Fruit fly (Drosophila melanogaster) whole organism, embryonic: ENCODE measurements around the gene CG42404.
A peak's percentile ranks its signal among the peaks of the same experiment; 100 is the strongest.

Experiments
- Adf1 ChIP-seq: fragments of 200-800 bp; sonication (Bioruptor generic); IDR thresholded peaks from 2 replicates; pipeline ENCODE4 v1.3.6; 2022; ENCODE audit warnings: missing biosample characterization, missing genetic modification characterization
- Antp ChIP-seq: fragments of 200-800 bp; sonication (Bioruptor generic); optimal IDR thresholded peaks from 3 replicates; lab custom pipeline; 2016; ENCODE audit warnings: missing biosample characterization, missing genetic modification characterization
- Atf3 ChIP-seq: fragments of 200-800 bp; sonication (Bioruptor generic); optimal IDR thresholded peaks from 3 replicates; lab custom pipeline; 2016; ENCODE audit warnings: missing biosample characterization, missing genetic modification characterization
- CG10366 ChIP-seq: fragments of 200-800 bp; sonication (Bioruptor generic); IDR thresholded peaks from 2 replicates; pipeline ENCODE4 v1.3.6; 2022; ENCODE audit warnings: missing biosample characterization, missing genetic modification characterization
- CG10543 ChIP-seq: fragments of 200-800 bp; sonication (Bioruptor generic); optimal IDR thresholded peaks from 3 replicates; lab custom pipeline; 2017; ENCODE audit warnings: missing biosample characterization, mild to moderate bottlenecking, missing genetic modification characterization, moderate library complexity
- CG14710 ChIP-seq: fragments of 200-800 bp; sonication (Bioruptor generic); optimal IDR thresholded peaks from 3 replicates; lab custom pipeline; 2019; ENCODE audit warnings: missing biosample characterization, mild to moderate bottlenecking, missing genetic modification characterization, moderate library complexity
- CG14860 ChIP-seq: fragments of 200-800 bp; sonication (Bioruptor generic); IDR thresholded peaks from 3 replicates; pipeline ENCODE4 v1.3.6; 2022; ENCODE audit warnings: missing biosample characterization, missing genetic modification characterization; ENCODE audit not compliant: partially characterized antibody
- CG17328 ChIP-seq: fragments of 200-800 bp; sonication (Bioruptor generic); IDR thresholded peaks from 2 replicates; pipeline ENCODE4 v1.3.6; 2022; ENCODE audit warnings: missing biosample characterization, missing genetic modification characterization
- CG17802 ChIP-seq: fragments of 200-800 bp; sonication (Bioruptor generic); optimal IDR thresholded peaks from 2 replicates; lab custom pipeline; 2018; ENCODE audit warnings: missing biosample characterization, mild to moderate bottlenecking, missing genetic modification characterization, moderate library complexity
- CG17912 ChIP-seq: fragments of 200-800 bp; sonication (Bioruptor generic); optimal IDR thresholded peaks from 2 replicates; lab custom pipeline; 2018; ENCODE audit warnings: missing biosample characterization, mild to moderate bottlenecking, missing genetic modification characterization
- CG2875 ChIP-seq: fragments of 200-800 bp; sonication (Bioruptor generic); optimal IDR thresholded peaks from 2 replicates; lab custom pipeline; 2017; ENCODE audit warnings: missing biosample characterization, mild to moderate bottlenecking, missing genetic modification characterization, missing genetic modification reagents
- CG30020 ChIP-seq: fragments of 200-800 bp; optimal IDR thresholded peaks from 2 replicates; lab custom pipeline; 2019; ENCODE audit warnings: missing biosample characterization, mild to moderate bottlenecking, missing genetic modification characterization, moderate library complexity
- CG34422 ChIP-seq: fragments of 200-800 bp; sonication (Bioruptor generic); IDR thresholded peaks from 3 replicates; pipeline ENCODE4 v1.3.6; 2022; ENCODE audit warnings: missing biosample characterization, missing genetic modification characterization
- CG4282 ChIP-seq: fragments of 200-800 bp; sonication (Bioruptor generic); optimal IDR thresholded peaks from 2 replicates; lab custom pipeline; 2016; ENCODE audit warnings: missing biosample characterization, missing genetic modification characterization
- CG4617 ChIP-seq: fragments of 200-800 bp; sonication (Bioruptor generic); optimal IDR thresholded peaks from 3 replicates; lab custom pipeline; 2016; ENCODE audit warnings: missing biosample characterization, missing genetic modification characterization, borderline replicate concordance
- CG5180 ChIP-seq: fragments of 200-800 bp; sonication (Bioruptor generic); optimal IDR thresholded peaks from 3 replicates; lab custom pipeline; 2017; ENCODE audit warnings: missing biosample characterization, missing genetic modification characterization, mild to moderate bottlenecking, moderate library complexity, missing genetic modification reagents
- CG6813 ChIP-seq: fragments of 200-800 bp; sonication (Bioruptor generic); optimal IDR thresholded peaks from 2 replicates; lab custom pipeline; 2017; ENCODE audit warnings: missing biosample characterization, missing genetic modification characterization, mild to moderate bottlenecking, moderate library complexity, missing genetic modification reagents
- CG7963 ChIP-seq: fragments of 200-800 bp; sonication (Bioruptor generic); IDR thresholded peaks from 3 replicates; pipeline ENCODE4 v1.3.6; 2022; ENCODE audit warnings: missing biosample characterization, missing genetic modification characterization; ENCODE audit not compliant: partially characterized antibody
- CG9797 ChIP-seq: fragments of 200-800 bp; sonication (Bioruptor generic); optimal IDR thresholded peaks from 3 replicates; lab custom pipeline; 2018; ENCODE audit warnings: missing biosample characterization, mild to moderate bottlenecking, missing genetic modification characterization
- CHES-1-like ChIP-seq: fragments of 200-800 bp; sonication (Bioruptor generic); optimal IDR thresholded peaks from 2 replicates; lab custom pipeline; 2016; ENCODE audit warnings: missing biosample characterization, missing genetic modification characterization
- D19B ChIP-seq: fragments of 200-800 bp; sonication (Bioruptor generic); optimal IDR thresholded peaks from 2 replicates; lab custom pipeline; 2017; ENCODE audit warnings: missing biosample characterization, mild to moderate bottlenecking, missing genetic modification characterization
- Dip3 ChIP-seq: fragments of 200-800 bp; sonication (Bioruptor generic); optimal IDR thresholded peaks from 3 replicates; lab custom pipeline; 2016; ENCODE audit warnings: missing biosample characterization, missing genetic modification characterization
- Dp ChIP-seq: fragments of 200-800 bp; sonication (Bioruptor generic); optimal IDR thresholded peaks from 2 replicates; lab custom pipeline; 2018; ENCODE audit warnings: missing biosample characterization, mild to moderate bottlenecking, missing genetic modification characterization, moderate library complexity
- GATAe ChIP-seq: fragments of 200-800 bp; sonication (Bioruptor generic); conservative IDR thresholded peaks from 2 replicates; pipeline ENCODE4 v1.3.6; 2022; ENCODE audit warnings: missing biosample characterization, missing genetic modification characterization
- Hr51 ChIP-seq, 2 experiments: fragments of 200-800 bp; sonication (Bioruptor generic); optimal IDR thresholded peaks; 2 replicates in 1 of 2; 3 replicates in 1 of 2; lab custom pipeline; 2016 to 2018; ENCODE audit warnings: missing biosample characterization in 2 of 2, missing genetic modification characterization in 2 of 2, mild to moderate bottlenecking in 1 of 2, moderate library complexity in 1 of 2
- Mrtf ChIP-seq: fragments of 200-800 bp; sonication (Bioruptor generic); IDR thresholded peaks from 3 replicates; pipeline ENCODE4 v1.3.6; 2022; ENCODE audit warnings: missing biosample characterization, missing genetic modification characterization
- NC2α ChIP-seq: fragments of 200-800 bp; sonication (Bioruptor generic); optimal IDR thresholded peaks from 2 replicates; lab custom pipeline; 2016; ENCODE audit warnings: missing biosample characterization, missing genetic modification characterization
- NFAT ChIP-seq: fragments of 200-800 bp; sonication (Bioruptor generic); IDR thresholded peaks from 2 replicates; pipeline ENCODE4 v1.3.6; 2022; ENCODE audit warnings: missing biosample characterization, missing genetic modification characterization
- Sin3A ChIP-seq: fragments of >200 bp; optimal IDR thresholded peaks from 2 replicates; lab custom pipeline; 2018
- Sry-δ ChIP-seq: fragments of 200-800 bp; sonication (Bioruptor generic); optimal IDR thresholded peaks from 2 replicates; lab custom pipeline; 2016; ENCODE audit warnings: missing biosample characterization, missing genetic modification characterization
- amos ChIP-seq: fragments of 200-800 bp; sonication (Bioruptor generic); IDR thresholded peaks from 2 replicates; pipeline ENCODE4 v1.3.6; 2022; ENCODE audit warnings: missing biosample characterization, missing genetic modification characterization; ENCODE audit not compliant: partially characterized antibody
- ara ChIP-seq: fragments of 200-800 bp; sonication (Bioruptor generic); IDR thresholded peaks from 2 replicates; pipeline ENCODE4 v1.3.6; 2022; ENCODE audit warnings: missing biosample characterization, missing genetic modification characterization
- ash1 ChIP-seq: fragments of 200-800 bp; sonication (Bioruptor generic); optimal IDR thresholded peaks from 2 replicates; lab custom pipeline; 2018; ENCODE audit warnings: missing biosample characterization, mild to moderate bottlenecking, missing genetic modification characterization
- bab2 ChIP-seq: fragments of 200-800 bp; sonication (Bioruptor generic); optimal IDR thresholded peaks from 2 replicates; lab custom pipeline; 2016; ENCODE audit warnings: missing biosample characterization, missing genetic modification characterization
- bbx ChIP-seq: fragments of 200-800 bp; sonication (Bioruptor generic); IDR thresholded peaks from 2 replicates; pipeline ENCODE4 v1.3.6; 2022; ENCODE audit warnings: missing biosample characterization, missing genetic modification characterization; ENCODE audit not compliant: partially characterized antibody
- cad ChIP-seq: fragments of >200 bp; optimal IDR thresholded peaks from 2 replicates; lab custom pipeline; 2017; ENCODE audit warnings: missing biosample characterization, missing genetic modification characterization
- chinmo ChIP-seq: fragments of 200-800 bp; sonication (Bioruptor generic); IDR thresholded peaks from 4 replicates; pipeline ENCODE4 v1.3.6; 2022; ENCODE audit warnings: missing biosample characterization, missing genetic modification characterization; ENCODE audit not compliant: partially characterized antibody
- ftz-f1 ChIP-seq: fragments of 200-800 bp; sonication (Bioruptor generic); optimal IDR thresholded peaks from 2 replicates; lab custom pipeline; 2016; ENCODE audit warnings: missing biosample characterization, missing genetic modification characterization
- hb ChIP-seq: fragments of 200-800 bp; sonication (Bioruptor generic); IDR thresholded peaks from 3 replicates; pipeline ENCODE4 v1.3.6; 2022; ENCODE audit warnings: missing biosample characterization, missing genetic modification characterization; ENCODE audit not compliant: partially characterized antibody
- her ChIP-seq: fragments of 200-800 bp; sonication (Bioruptor generic); optimal IDR thresholded peaks from 2 replicates; lab custom pipeline; 2016; ENCODE audit warnings: missing biosample characterization, missing genetic modification characterization
- knrl ChIP-seq: fragments of 200-800 bp; sonication (Bioruptor generic); IDR thresholded peaks from 3 replicates; pipeline ENCODE4 v1.3.6; 2022; ENCODE audit warnings: missing biosample characterization, missing genetic modification characterization; ENCODE audit not compliant: partially characterized antibody
- lmd ChIP-seq: fragments of 200-800 bp; sonication (Bioruptor generic); IDR thresholded peaks from 2 replicates; pipeline ENCODE4 v1.3.6; 2022; ENCODE audit warnings: missing biosample characterization, missing genetic modification characterization
- nerfin-1 ChIP-seq: fragments of 200-800 bp; sonication (Bioruptor generic); optimal IDR thresholded peaks from 3 replicates; lab custom pipeline; 2019; ENCODE audit warnings: missing biosample characterization, mild to moderate bottlenecking, missing genetic modification characterization, moderate library complexity
- phol ChIP-seq: fragments of 200-800 bp; sonication (Bioruptor generic); optimal IDR thresholded peaks from 3 replicates; lab custom pipeline; 2018; ENCODE audit warnings: missing biosample characterization, mild to moderate bottlenecking, missing genetic modification characterization, moderate library complexity
- sob ChIP-seq: fragments of 200-800 bp; sonication (Bioruptor generic); IDR thresholded peaks from 2 replicates; pipeline ENCODE4 v1.3.6; 2022; ENCODE audit warnings: missing biosample characterization, missing genetic modification characterization
- twi ChIP-seq: fragments of 200-800 bp; optimal IDR thresholded peaks from 2 replicates; lab custom pipeline; 2019; ENCODE audit warnings: missing biosample characterization, mild to moderate bottlenecking, missing genetic modification characterization, moderate library complexity
- yki ChIP-seq: fragments of >200 bp; optimal IDR thresholded peaks from 3 replicates; lab custom pipeline; 2018

The CG42404 gene

dm6 chr3R:15262710-15263672 lies 13.1 kb downstream of the CG42404 start, which contains the start of the genes eIF2gamma and Set (continued):
- TF ChIP-seq CG14710 (tag; lab: Kevin White, UChicago) (peak; percentile 58), chinmo (GFP tag; lab: Robert Waterston, UW) (peak; percentile 95), nerfin-1 (tag; lab: Kevin White, UChicago) (peak; percentile 58), phol (tag; lab: Kevin White, UChicago) (peak; percentile 62), GATAe (GFP tag; lab: Robert Waterston, UW) (0 out of 2 replicates have a peak, but pooled peaks have one; percentile 13), ftz-f1 (GFP tag; lab: Kevin White, UChicago) (peak; percentile 54), NC2α (no peak), CG34422 (peak; percentile 78), lmd (peak; percentile 16; the same call in 1 of the 2 replicates), Antp (GFP tag; lab: Kevin White, UChicago) (peak; percentile 47), CHES-1-like (GFP tag; lab: Kevin White, UChicago) (peak; percentile 43), Mrtf (GFP tag; lab: Robert Waterston, UW) (0 out of 3 replicates have a peak, but pooled peaks have one; percentile 33), sob (GFP tag; lab: Robert Waterston, UW) (peak; percentile 82), CG14860 (GFP tag; lab: Robert Waterston, UW) (peak; percentile 96), yki (lab: Kevin White, UChicago) (no peak), CG30020 (tag; lab: Kevin White, UChicago) (no peak), CG9797 (peak; percentile 54), ash1 (GFP tag; lab: Kevin White, UChicago) (no peak), Dip3 (GFP tag; lab: Kevin White, UChicago) (peak; percentile 59), Dp (GFP tag; lab: Kevin White, UChicago) (peak; percentile 69), CG17328 (GFP tag; lab: Robert Waterston, UW) (peak; percentile 4; the same call in 1 of the 2 replicates), ara (GFP tag; lab: Robert Waterston, UW) (peak; percentile 53; the same call in 1 of the 2 replicates), CG17802 (tag; lab: Kevin White, UChicago) (peak; percentile 24), Sry-δ (GFP tag; lab: Kevin White, UChicago) (peak; percentile 92), CG10366 (GFP tag; lab: Robert Waterston, UW) (0 out of 2 replicates have a peak, but pooled peaks have one; percentile 28), CG2875 (GFP tag; lab: Kevin White, UChicago) (no peak), bbx (GFP tag; lab: Robert Waterston, UW) (peak; percentile 99), CG10543 (GFP tag; lab: Kevin White, UChicago) (peak; percentile 29), D19B (no peak), CG4282 (GFP tag; lab: Kevin White, UChicago) (no peak), Hr51 (GFP tag; optimal IDR thresholded peaks at IDR 0.05; lab: Kevin White, UChicago) (peak in 1 of 2 experiments; percentile 14), bab2 (GFP tag; lab: Kevin White, UChicago) (peak; percentile 26), CG4617 (GFP tag; lab: Kevin White, UChicago) (peak; percentile 57), CG5180 (GFP tag; lab: Kevin White, UChicago) (no peak), amos (GFP tag; lab: Robert Waterston, UW) (peak; percentile 99), hb (peak; percentile 98), her (GFP tag; lab: Kevin White, UChicago) (peak; percentile 28), CG17912 (GFP tag; lab: Kevin White, UChicago) (peak; percentile 33), CG6813 (no peak), Atf3 (GFP tag; lab: Kevin White, UChicago) (peak; percentile 28), Sin3A (lab: Kevin White, UChicago) (peak; percentile 67), Adf1 (peak; percentile 37), CG7963 (GFP tag; lab: Robert Waterston, UW) (peak; percentile 98), NFAT (GFP tag; lab: Robert Waterston, UW) (peak; percentile 66), twi (tag; lab: Kevin White, UChicago) (peak; percentile 53), cad (GFP tag; lab: Kevin White, UChicago) (no peak), knrl (peak; percentile 94)
